Worm (Caenorhabditis elegans) whole organism, midembryonic: ENCODE data around the gene degl-2.
"Not testable (repeated sequence)": the region's sequence is repeated elsewhere in the genome, so short reads cannot be mapped to it uniquely, and the experiment has no call there.

Experiments
- T22C8.4 ChIP-seq: fragments of 200-800 bp; sonication (Bioruptor generic); IDR thresholded peaks from 2 replicates; pipeline ENCODE4 v1.3.6; 2022; ENCODE audit warnings: missing genetic modification characterization, missing compliant biosample characterization
- cog-1 ChIP-seq: sonication (generic microtip); optimal IDR thresholded peaks from 2 replicates; lab custom pipeline; 2016; ENCODE audit warnings: missing genetic modification characterization, missing compliant biosample characterization
- flt-1 ChIP-seq: fragments of 200-800 bp; sonication (Bioruptor generic); IDR thresholded peaks from 2 replicates; pipeline ENCODE4 v1.3.6; 2022; ENCODE audit warnings: missing genetic modification characterization, missing compliant biosample characterization
- klf-2 ChIP-seq: fragments of 200-800 bp; sonication (Bioruptor generic); conservative IDR thresholded peaks from 2 replicates; pipeline ENCODE4 v1.3.6; 2022; ENCODE audit warnings: missing genetic modification reagents, missing genetic modification characterization, missing compliant biosample characterization
- med-1 ChIP-seq: sonication (generic microtip); optimal IDR thresholded peaks from 2 replicates; lab custom pipeline; 2017; ENCODE audit warnings: missing genetic modification characterization, mild to moderate bottlenecking, missing compliant biosample characterization, antibody characterized with exemption, missing genetic modification reagents; ENCODE audit not compliant: insufficient read depth
- ref-1 ChIP-seq: fragments of 200-800 bp; sonication (Bioruptor generic); conservative IDR thresholded peaks from 2 replicates; pipeline ENCODE4 v1.3.6; 2022; ENCODE audit warnings: missing genetic modification reagents, missing genetic modification characterization, missing compliant biosample characterization
- tab-1 ChIP-seq: fragments of 200-800 bp; sonication (Bioruptor generic); IDR thresholded peaks from 2 replicates; pipeline ENCODE4 v1.3.6; 2022; ENCODE audit warnings: missing genetic modification characterization, missing compliant biosample characterization
- ztf-23 ChIP-seq: fragments of 200-800 bp; sonication (Bioruptor generic); IDR thresholded peaks from 2 replicates; pipeline ENCODE4 v1.3.6; 2022; ENCODE audit warnings: missing genetic modification reagents, missing genetic modification characterization, missing compliant biosample characterization
- ztf-29 ChIP-seq: fragments of 200-800 bp; sonication (Bioruptor generic); IDR thresholded peaks from 2 replicates; pipeline ENCODE4 v1.3.6; 2022; ENCODE audit warnings: missing genetic modification reagents, missing genetic modification characterization, missing compliant biosample characterization

degl-2 gene

DNA sequence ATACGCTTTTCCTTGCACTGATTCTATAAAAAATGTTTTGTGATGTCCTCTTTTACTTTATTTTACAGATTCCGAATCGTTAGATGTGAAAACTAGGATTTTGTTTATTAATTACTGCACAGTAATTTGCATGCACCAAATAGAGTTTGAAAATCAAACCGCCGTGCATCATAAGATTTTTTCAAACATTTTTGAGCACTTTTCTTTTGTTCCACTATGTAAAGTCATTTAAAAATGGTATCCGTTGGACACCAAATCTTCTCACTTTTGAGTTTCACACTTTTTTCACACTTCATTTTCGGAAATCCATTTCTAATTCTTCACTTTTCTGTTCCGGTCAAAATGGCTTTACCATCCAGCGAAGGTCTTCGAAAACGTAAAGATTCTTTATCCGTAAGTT is at the start of gene degl-2:
degl-2 (plus strand) TSS at position 301 of the 400 bp plus-strand sequence.
- TF ChIP-seq ref-1 (GFP tag; lab: Robert Waterston, UW) (no peak), cog-1 (tag; lab: Kevin White, UChicago) (no peak), klf-2 (GFP tag; lab: Robert Waterston, UW) (no peak), ztf-23 (no peak), ztf-29 (no peak), T22C8.4 (GFP tag; lab: Robert Waterston, UW) (no peak), flt-1 (GFP tag; lab: Robert Waterston, UW) (no peak), tab-1 (GFP tag; lab: Robert Waterston, UW) (no peak), med-1 (no peak)

DNA sequence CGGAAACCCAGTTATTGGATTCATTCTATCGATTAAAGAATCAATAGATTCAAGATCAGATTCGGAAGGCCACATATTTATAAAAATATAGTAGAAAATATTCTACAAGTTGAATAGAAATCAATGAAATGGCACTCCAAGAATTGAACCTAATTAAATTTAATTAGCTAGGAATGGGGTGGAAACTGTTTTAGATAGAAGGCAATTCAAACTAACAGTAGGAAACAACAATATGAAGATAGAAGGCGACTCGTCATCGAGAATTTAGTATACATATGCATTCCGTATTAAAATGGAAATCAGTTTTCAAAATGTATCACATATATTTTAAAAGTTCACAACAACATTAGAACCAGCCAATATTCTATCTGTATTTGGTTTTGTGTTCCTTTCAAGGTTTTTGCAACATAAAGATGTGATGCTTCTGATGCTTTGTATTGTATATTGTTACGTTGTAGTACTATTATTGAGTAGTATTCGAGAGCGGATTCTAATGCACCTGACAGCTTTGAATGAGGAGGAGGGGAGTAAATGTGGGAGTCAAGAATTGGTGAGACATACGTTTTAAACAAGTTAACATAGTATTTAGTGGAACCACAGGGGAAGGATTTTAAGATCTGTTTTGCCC is 47.4 kb upstream of the degl-2 start, which contains the start of the genes F27C8.3 and F27C8.2:
F27C8.3 (minus strand) TSS at position 101 of the 628 bp plus-strand sequence.
F27C8.2 (plus strand) TSS at position 578 of the 628 bp plus-strand sequence.
- not testable (repeated sequence) for TF ChIP-seq ref-1 (GFP tag; lab: Robert Waterston, UW); ztf-29; flt-1 (GFP tag; lab: Robert Waterston, UW)

DNA sequence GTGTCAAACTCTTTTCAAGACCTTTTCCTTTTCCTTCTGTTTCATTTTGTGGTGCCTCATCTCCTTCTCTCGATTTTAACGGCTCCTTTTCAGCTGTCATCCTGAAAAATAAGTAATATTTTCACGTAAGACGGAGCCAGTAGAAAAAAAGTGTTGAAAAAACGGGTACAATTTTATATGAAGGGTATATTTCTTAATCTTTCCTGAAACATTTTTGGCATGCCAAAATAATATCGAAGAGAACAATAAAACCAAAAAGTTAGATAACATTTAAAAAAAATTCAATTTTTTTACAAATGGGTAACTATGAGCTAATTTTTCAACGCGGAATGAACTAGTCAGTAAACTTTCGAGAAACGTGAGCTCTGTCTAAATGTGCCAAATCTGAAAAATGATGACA is 41.7 kb upstream of the degl-2 start, which contains the start of gene aat-1:
aat-1 (minus strand) TSS at position 101 of the 400 bp plus-strand sequence.
- TF ChIP-seq med-1 = no peak
- TF ChIP-seq ref-1 (GFP tag; lab: Robert Waterston, UW) = no peak
- no peak for TF ChIP-seq T22C8.4 (GFP tag; lab: Robert Waterston, UW)
- TF ChIP-seq ztf-29 = no peak
- no peak for TF ChIP-seq ztf-23
- no peak for TF ChIP-seq tab-1 (GFP tag; lab: Robert Waterston, UW)
- no peak for TF ChIP-seq flt-1 (GFP tag; lab: Robert Waterston, UW)
- no peak for TF ChIP-seq cog-1 (tag; lab: Kevin White, UChicago)
- no peak for TF ChIP-seq klf-2 (GFP tag; lab: Robert Waterston, UW)

DNA sequence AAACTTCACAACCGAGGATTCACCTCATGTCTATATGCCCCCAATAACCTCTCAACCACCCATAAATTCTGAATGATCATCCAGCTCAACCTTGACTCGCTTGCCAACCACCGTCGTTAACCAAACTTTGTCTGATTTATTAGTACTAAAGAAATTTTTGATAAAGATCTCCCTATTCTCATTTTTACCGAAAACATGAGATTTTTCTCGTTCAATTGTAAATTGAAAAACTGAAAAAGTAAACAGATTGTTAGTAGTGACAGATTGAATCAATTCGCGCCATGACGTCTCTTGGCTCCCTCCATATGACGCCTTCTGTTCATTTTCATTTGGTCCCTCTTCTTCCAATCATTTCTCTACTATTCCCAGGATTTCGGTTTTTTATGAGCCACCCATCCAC is 35.3 kb upstream of the degl-2 start:
- no peak for TF ChIP-seq ref-1 (GFP tag; lab: Robert Waterston, UW)
- no peak for TF ChIP-seq med-1
- no peak for TF ChIP-seq tab-1 (GFP tag; lab: Robert Waterston, UW)
- TF ChIP-seq ztf-23 = no peak
- no peak for TF ChIP-seq flt-1 (GFP tag; lab: Robert Waterston, UW)
- TF ChIP-seq ztf-29 = no peak
- no peak for TF ChIP-seq cog-1 (tag; lab: Kevin White, UChicago)
- TF ChIP-seq klf-2 (GFP tag; lab: Robert Waterston, UW) = no peak
- TF ChIP-seq T22C8.4 (GFP tag; lab: Robert Waterston, UW) = no peak

DNA sequence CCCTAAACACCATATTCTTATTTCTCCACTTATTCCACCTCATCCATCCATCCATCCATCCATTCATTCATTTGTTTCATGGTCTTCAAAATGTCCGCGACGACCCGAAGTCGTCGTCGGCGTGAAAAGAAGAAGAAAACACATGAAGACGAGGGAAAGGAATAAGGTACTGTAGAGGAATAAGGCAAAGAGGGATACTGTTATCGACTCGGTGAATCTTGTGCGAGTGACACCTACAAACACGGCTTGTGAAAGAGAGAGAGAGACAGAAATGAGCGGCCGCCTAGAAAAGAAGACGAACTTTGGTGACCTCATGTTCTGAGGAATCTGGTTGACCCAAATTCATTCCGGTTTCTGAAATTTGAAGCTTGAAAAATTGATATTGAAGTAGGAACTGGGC is 34.2 kb upstream of the degl-2 start:
- no peak for TF ChIP-seq T22C8.4 (GFP tag; lab: Robert Waterston, UW)
- no peak for TF ChIP-seq ref-1 (GFP tag; lab: Robert Waterston, UW)
- no peak for TF ChIP-seq med-1
- TF ChIP-seq klf-2 (GFP tag; lab: Robert Waterston, UW) = no peak
- no peak for TF ChIP-seq cog-1 (tag; lab: Kevin White, UChicago)
- TF ChIP-seq ztf-29 = no peak
- TF ChIP-seq tab-1 (GFP tag; lab: Robert Waterston, UW) = no peak
- TF ChIP-seq flt-1 (GFP tag; lab: Robert Waterston, UW) = no peak
- TF ChIP-seq ztf-23 = no peak

DNA sequence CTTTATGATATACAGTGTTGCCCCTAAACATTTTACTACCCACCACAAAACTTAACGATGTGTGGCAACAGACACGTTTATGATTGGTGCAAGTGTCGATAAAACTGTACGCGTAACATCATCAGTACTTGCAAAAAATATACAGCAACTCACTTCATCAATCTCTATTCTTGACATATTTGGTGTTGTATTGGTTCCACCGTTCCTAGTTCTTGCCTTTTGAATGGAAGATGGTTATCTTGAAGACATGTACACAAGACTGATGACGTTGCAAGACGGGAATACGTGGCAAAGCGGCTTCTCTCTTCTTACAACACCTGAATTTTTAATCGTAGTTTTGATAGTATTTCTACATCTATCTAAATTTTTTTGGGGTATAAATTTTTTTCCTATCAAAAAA is 32.4 kb upstream of the degl-2 start:
- no peak for TF ChIP-seq ztf-23
- TF ChIP-seq ref-1 (GFP tag; lab: Robert Waterston, UW) = no peak
- no peak for TF ChIP-seq med-1
- TF ChIP-seq flt-1 (GFP tag; lab: Robert Waterston, UW) = no peak
- TF ChIP-seq ztf-29 = no peak
- TF ChIP-seq klf-2 (GFP tag; lab: Robert Waterston, UW) = no peak

DNA sequence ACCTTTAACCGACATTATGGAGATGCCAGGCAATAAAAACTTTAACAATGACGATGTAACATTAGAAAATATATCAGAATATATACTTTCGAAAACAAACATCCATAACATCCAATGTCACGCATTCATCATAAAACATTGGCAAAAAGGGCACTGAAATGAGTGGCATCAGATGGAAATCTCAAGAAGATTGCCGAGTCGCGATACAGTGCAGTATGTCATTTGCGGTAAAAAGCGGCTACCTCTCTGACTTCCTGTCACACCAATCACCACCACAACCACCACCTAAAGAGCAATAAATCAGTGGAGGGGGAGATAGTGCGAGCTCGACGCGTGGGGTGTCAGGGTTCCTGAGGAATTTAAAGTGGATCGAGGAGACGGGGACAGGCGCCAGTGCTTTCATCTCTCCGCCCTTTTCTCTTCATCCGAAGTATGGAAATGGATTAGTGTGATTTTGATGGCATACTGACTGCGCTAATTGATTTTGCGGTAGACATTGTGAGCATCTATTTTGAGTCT is 30.2 kb upstream of the degl-2 start:
- TF ChIP-seq klf-2 (GFP tag; lab: Robert Waterston, UW) = no peak

DNA sequence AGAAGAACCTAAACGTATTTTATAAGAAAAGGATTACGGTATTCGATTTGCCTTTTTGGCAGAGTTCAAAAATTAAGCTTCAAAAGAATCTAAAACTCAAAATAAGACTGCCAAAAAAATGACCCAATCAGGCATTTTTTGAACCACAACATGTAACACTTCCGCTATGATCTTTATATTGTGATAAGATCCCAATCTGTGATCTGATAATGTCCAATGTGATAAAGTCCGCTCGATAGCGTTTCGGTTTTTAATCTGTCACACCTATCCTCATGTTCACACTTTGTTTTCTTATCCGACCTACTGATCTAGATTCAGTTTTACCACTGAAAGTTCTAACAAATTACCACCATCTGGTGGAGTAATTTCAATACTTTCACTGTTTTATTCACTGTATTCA is 29.2 kb upstream of the degl-2 start:
- TF ChIP-seq ref-1 (GFP tag; lab: Robert Waterston, UW) (no peak), cog-1 (tag; lab: Kevin White, UChicago) (no peak), ztf-23 (no peak), ztf-29 (no peak), flt-1 (GFP tag; lab: Robert Waterston, UW) (no peak), med-1 (no peak), tab-1 (GFP tag; lab: Robert Waterston, UW) (no peak), klf-2 (GFP tag; lab: Robert Waterston, UW) (no peak), T22C8.4 (GFP tag; lab: Robert Waterston, UW) (no peak)

DNA sequence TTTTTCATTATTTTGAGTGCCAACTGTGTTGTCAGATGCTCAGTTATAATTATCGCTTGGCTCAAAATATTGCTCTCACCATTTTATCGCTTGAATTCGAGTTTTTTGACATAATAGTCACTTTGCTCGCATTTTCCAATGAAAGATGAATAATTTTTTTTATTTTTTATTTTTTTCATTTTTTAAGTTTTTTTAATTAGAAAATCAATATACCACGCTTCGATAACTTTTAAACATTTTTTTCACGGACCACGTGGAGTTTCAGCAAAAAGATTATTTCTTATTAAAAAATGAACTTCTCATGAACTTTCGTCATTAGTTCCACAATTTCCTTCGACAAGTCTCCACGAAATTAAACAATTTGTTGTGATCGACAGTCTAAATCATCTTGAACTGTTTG is 28.6 kb upstream of the degl-2 start, which contains the start of gene elt-1:
elt-1 (plus strand) TSS at position 301 of the 400 bp plus-strand sequence.
- TF ChIP-seq ztf-29 (no peak), flt-1 (GFP tag; lab: Robert Waterston, UW) (no peak), tab-1 (GFP tag; lab: Robert Waterston, UW) (no peak), cog-1 (tag; lab: Kevin White, UChicago) (no peak), med-1 (no peak), T22C8.4 (GFP tag; lab: Robert Waterston, UW) (no peak), ref-1 (GFP tag; lab: Robert Waterston, UW) (no peak), klf-2 (GFP tag; lab: Robert Waterston, UW) (no peak), ztf-23 (no peak)

DNA sequence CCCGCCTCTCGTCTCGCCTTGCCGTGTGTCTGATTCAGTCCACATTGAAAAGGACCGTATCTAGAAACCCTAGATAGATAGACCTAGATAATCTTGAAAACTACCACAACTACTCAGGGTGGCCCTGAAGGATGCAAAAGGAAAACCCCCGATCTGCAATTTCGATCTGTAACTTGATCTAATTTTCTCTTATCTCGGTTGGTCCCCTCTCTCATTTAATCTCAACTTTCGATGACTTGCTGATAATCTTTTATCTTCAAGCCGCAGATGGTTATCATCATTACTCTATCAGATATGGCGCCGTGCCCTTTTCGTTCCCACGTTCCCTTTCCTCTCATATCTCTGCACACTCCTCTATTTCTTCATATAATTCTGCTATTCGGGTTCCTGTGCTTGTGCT is 27.8 kb upstream of the degl-2 start:
- TF ChIP-seq med-1 = no peak
- TF ChIP-seq flt-1 (GFP tag; lab: Robert Waterston, UW) = no peak
- TF ChIP-seq T22C8.4 (GFP tag; lab: Robert Waterston, UW) = no peak
- no peak for TF ChIP-seq ztf-23
- TF ChIP-seq ref-1 (GFP tag; lab: Robert Waterston, UW) = no peak
- TF ChIP-seq ztf-29 = no peak
- no peak for TF ChIP-seq cog-1 (tag; lab: Kevin White, UChicago)
- TF ChIP-seq klf-2 (GFP tag; lab: Robert Waterston, UW) = no peak
- TF ChIP-seq tab-1 (GFP tag; lab: Robert Waterston, UW) = no peak
